Fruit fly (Drosophila melanogaster): Measurements from ENCODE around the gene Pvf2.

Gene Pvf2

DNA sequence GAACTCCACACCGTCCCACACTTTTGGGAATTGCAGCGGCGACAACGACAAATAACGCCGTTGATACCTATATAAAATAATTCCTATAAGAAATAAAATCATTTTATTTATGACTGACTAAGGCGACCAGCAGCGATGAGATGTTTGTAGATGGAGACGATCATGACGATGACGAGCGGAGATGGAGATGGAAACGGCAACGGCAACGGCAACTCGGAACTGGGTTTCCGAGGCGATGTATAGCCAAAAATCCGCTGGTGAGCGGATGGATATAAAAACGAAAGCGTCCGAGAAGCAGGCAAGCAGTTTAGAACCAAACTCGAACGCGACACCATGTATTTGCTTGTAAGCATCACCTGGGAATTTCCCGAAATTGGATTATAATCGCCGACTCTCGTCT is 63.1 kb downstream of the Pvf2 start, which contains the start of gene Pcp:
Gene Pcp, plus strand, starts transcription at position 301 of the 400 bp plus-strand sequence.
- TF ChIP-seq Rel (GFP tag; optimal IDR thresholded peaks at IDR 0.05), result no peak
- TF ChIP-seq Rel (tag; optimal IDR thresholded peaks at IDR 0.05), result peak; percentile 62
- no peak for TF ChIP-seq Abd-B (GFP tag; optimal IDR thresholded peaks at IDR 0.05)

All from whole organism, wandering third instar larva.